Worm (Caenorhabditis elegans) whole organism, young adult: ENCODE results near the gene exh-1.

Experiments used
- C06A6.2 ChIP-seq: fragments of 200-800 bp; sonication (Bioruptor generic); conservative IDR thresholded peaks from 2 replicates; pipeline ENCODE4 v1.3.6; 2022; ENCODE audit warnings: missing genetic modification characterization, missing compliant biosample characterization
- F55B11.4 ChIP-seq: sonication (generic microtip); optimal IDR thresholded peaks from 2 replicates; lab custom pipeline; 2016; ENCODE audit warnings: missing compliant biosample characterization, missing genetic modification characterization, borderline replicate concordance; ENCODE audit not compliant: insufficient read depth
- ceh-27 ChIP-seq: fragments of 200-800 bp; sonication (Bioruptor generic); optimal IDR thresholded peaks from 2 replicates; lab custom pipeline; 2018; ENCODE audit warnings: mild to moderate bottlenecking, missing genetic modification characterization, moderate library complexity, missing compliant biosample characterization
- him-1 ChIP-seq: sonication (generic microtip); optimal IDR thresholded peaks from 2 replicates; lab custom pipeline; 2016; ENCODE audit warnings: missing genotype, missing genetic modification reagents, missing genetic modification characterization, missing compliant biosample characterization
- hlh-12 ChIP-seq: sonication (generic microtip); optimal IDR thresholded peaks from 2 replicates; lab custom pipeline; 2016; ENCODE audit warnings: missing genetic modification characterization, missing compliant biosample characterization
- snpc-4 ChIP-seq, 5 experiments: fragments of 150-350 bp in 1 of 5; sonication (generic microtip) in 4 of 5; optimal IDR thresholded peaks; 2 replicates each; lab custom pipeline; 2014 to 2018; ENCODE audit warnings: missing genetic modification characterization in 5 of 5, missing biosample characterization in 3 of 5, antibody characterized with exemption in 2 of 5, mild to moderate bottlenecking in 2 of 5, missing compliant biosample characterization in 2 of 5, missing genotype in 2 of 5, moderate library complexity in 2 of 5, missing genetic modification reagents in 1 of 5
- ztf-28 ChIP-seq: fragments of 200-800 bp; sonication (Bioruptor generic); IDR thresholded peaks from 2 replicates; pipeline ENCODE4 v1.3.6; 2022; ENCODE audit warnings: missing genetic modification reagents, missing genetic modification characterization, missing compliant biosample characterization

DNA sequence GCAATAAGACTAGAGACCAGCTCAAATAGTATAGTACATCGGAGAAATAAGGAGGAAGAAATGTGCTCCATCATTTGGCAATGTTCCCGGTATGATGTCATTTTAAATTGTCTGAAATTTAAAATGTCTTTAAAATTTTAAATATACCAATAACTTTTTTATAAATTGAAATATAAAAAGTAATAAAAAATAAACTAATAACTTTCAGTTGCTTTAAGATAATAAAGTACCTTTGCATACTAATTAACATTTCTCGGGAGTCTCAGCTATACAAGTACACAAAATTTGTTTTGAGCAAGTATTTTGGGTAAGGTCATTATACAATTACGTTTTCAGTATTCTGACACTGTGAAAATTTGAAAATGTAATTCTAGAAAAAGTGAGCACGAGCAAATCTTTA is 5.0 kb upstream of the exh-1 start, which contains the start of gene srab-6:
- TF ChIP-seq snpc-4 (GFP tag; optimal IDR thresholded peaks at IDR 0.05; lab: Kevin White, UChicago) (no peak), snpc-4 (tag; optimal IDR thresholded peaks at IDR 0.05; lab: Kevin White, UChicago) (no peak), C06A6.2 (no peak), him-1 (tag; lab: Kevin White, UChicago) (no peak), F55B11.4 (tag; lab: Kevin White, UChicago) (no peak), hlh-12 (tag; lab: Kevin White, UChicago) (no peak), ztf-28 (no peak), ceh-27 (no peak)
